Worm (Caenorhabditis elegans): Measurements from ENCODE around the gene srxa-8.

DNA sequence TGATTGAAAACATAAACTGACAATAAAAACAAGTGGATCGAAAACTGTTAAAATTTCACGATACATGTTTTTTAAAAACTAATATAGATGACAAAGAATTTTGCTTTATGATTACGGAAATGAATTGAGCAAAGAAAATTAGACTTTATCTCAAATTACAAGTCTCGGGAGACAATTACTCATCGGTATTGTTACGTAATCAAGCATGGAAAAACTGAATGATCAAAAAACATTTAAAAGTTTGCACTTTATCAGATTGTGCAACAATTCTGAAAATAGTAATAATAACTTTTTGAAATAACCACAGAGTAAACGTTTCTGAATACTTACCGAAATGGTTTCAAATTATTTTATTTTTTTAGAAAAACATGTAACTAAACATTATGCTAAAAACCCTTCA lies 2.9 kb downstream of the srxa-8 start, which contains the start of gene srd-43:
- TF ChIP-seq elt-1 (tag; optimal IDR thresholded peaks at IDR 0.05) = no peak
- no peak for TF ChIP-seq R02D3.7 (tag; optimal IDR thresholded peaks at IDR 0.05)

Data from whole organism, L2 larva.